Worm (Caenorhabditis elegans): ENCODE measurements around the gene dnj-1.

ce11 chrIV:11285239-11285638 lies 13.6 kb upstream of the dnj-1 start:
- TF ChIP-seq hmg-4 (GFP tag; optimal IDR thresholded peaks at IDR 0.05) (no peak), sea-1 (GFP tag; conservative IDR thresholded peaks at IDR 0.05) (no peak), tbx-37 (GFP tag; conservative IDR thresholded peaks at IDR 0.05) (no peak), ceh-13 (GFP tag; optimal IDR thresholded peaks at IDR 0.05) (no peak), ama-1 (optimal IDR thresholded peaks at IDR 0.05) (no peak)
